Worm (Caenorhabditis elegans): ENCODE results near the gene Y60C6A.3.

- no peak for TF ChIP-seq ets-7 (tag; optimal IDR thresholded peaks at IDR 0.05)
- no peak for TF ChIP-seq aly-1 (tag; optimal IDR thresholded peaks at IDR 0.05)
- TF ChIP-seq tra-4 (tag; optimal IDR thresholded peaks at IDR 0.05) = no peak
- no peak for TF ChIP-seq pes-1 (GFP tag; IDR thresholded peaks at IDR 0.05)
- TF ChIP-seq flt-1 (GFP tag; IDR thresholded peaks at IDR 0.05) = no peak
- TF ChIP-seq tbx-37 (GFP tag; conservative IDR thresholded peaks at IDR 0.05) = no peak
- no peak for TF ChIP-seq tbx-11 (GFP tag; IDR thresholded peaks at IDR 0.05)
- no peak for TF ChIP-seq sea-1 (GFP tag; conservative IDR thresholded peaks at IDR 0.05)
- TF ChIP-seq ama-1 (optimal IDR thresholded peaks at IDR 0.05) = no peak
- no peak for TF ChIP-seq ceh-36 (tag; optimal IDR thresholded peaks at IDR 0.05)
- no peak for TF ChIP-seq F13C5.2 (tag; optimal IDR thresholded peaks at IDR 0.05)
- no peak for TF ChIP-seq hnd-1 (tag; optimal IDR thresholded peaks at IDR 0.05)
These were observed 16.0 kb upstream of the Y60C6A.3 start, which contains the start of gene C18G1.9 for ce11 chrV:4769633-4770032.

Measured in whole organism, early embryonic.